Fruit fly (Drosophila melanogaster) whole organism, adult: ENCODE measurements around the gene CG7016.

Source experiments
- CG14711 ChIP-seq: fragments of 200-800 bp; sonication (Bioruptor generic); optimal IDR thresholded peaks from 2 replicates; lab custom pipeline; 2018; ENCODE audit warnings: missing biosample characterization, mild to moderate bottlenecking, missing genetic modification characterization, moderate library complexity
- CG1620 ChIP-seq: fragments of 200-800 bp; sonication (Bioruptor generic); optimal IDR thresholded peaks from 2 replicates; lab custom pipeline; 2016; ENCODE audit warnings: missing biosample characterization, missing genetic modification characterization
- bab1 ChIP-seq: fragments of 200-800 bp; sonication (Bioruptor generic); optimal IDR thresholded peaks from 3 replicates; lab custom pipeline; 2019; ENCODE audit warnings: missing biosample characterization, mild to moderate bottlenecking, missing genetic modification characterization, moderate library complexity
- cic ChIP-seq: fragments of 200-800 bp; sonication (Bioruptor generic); optimal IDR thresholded peaks from 2 replicates; lab custom pipeline; 2017; ENCODE audit warnings: missing biosample characterization, mild to moderate bottlenecking, missing genetic modification characterization, moderate library complexity
- toe ChIP-seq: fragments of 200-800 bp; sonication (Bioruptor generic); optimal IDR thresholded peaks from 2 replicates; lab custom pipeline; 2016; ENCODE audit warnings: missing biosample characterization, missing genetic modification characterization

- TF ChIP-seq CG14711 (tag; lab: Kevin White, UChicago) (no peak), bab1 (no peak), toe (GFP tag; lab: Kevin White, UChicago) (no peak), CG1620 (GFP tag; lab: Kevin White, UChicago) (no peak), cic (no peak)
These were observed 2.4 kb upstream of the CG7016 start, which contains the start of gene CG13639 for dm6 chr3R:24860316-24860826.
